Fruit fly (Drosophila melanogaster) whole organism, larva: Measurements from ENCODE around the gene SAK.
A peak's percentile ranks its signal among the peaks of the same experiment; 100 is the strongest.

Source experiments
- noc ChIP-seq: fragments of 200-800 bp; sonication (Bioruptor generic); optimal IDR thresholded peaks from 3 replicates; lab custom pipeline; 2019; ENCODE audit warnings: missing biosample characterization, mild to moderate bottlenecking, missing genetic modification characterization, moderate library complexity

The SAK gene

DNA sequence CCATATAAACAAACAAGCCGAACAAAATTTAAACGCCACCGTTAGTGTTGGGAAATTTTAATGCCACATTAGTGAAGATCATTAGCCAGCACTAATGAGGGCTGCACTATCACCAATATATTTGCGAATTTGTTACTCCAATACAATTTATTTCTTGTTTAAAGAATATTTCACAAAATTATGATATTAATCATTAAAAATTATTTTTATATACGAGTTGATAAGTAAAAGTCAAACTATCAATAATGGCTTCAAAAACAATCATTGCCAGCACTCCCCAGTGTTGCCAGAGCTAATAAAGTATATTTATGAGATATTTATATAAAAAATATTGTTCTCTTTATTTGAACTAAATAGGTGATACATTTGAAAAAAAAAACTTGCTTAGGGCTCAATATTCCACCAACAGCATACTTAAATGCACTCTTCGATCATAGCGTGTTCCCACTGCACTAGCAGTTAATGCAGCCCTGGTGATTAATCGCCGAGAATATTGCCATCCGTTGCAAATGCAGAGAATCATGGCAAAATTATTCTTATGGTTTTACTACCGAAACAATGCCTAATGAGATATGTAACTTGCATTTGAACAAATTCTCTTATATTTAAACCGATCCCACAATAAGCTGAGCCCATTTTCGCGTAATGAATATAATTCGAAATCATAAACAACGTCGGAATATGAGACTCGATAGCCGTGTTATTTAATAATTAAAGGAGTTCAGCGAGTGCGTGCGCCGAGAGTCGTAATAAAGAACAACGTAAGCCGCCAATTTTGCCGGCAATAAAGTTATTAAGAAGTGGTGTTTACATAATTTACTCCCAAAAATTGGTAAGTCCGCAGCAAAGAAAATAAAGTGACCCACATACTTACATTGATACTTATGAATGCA is at the start of gene SAK, which contains the start of gene Cdk12:
TSS of gene SAK (minus strand) at position 65 of the 893 bp plus-strand sequence.
TSS of gene Cdk12 (plus strand) at position 484 of the 893 bp plus-strand sequence.
- TF ChIP-seq noc (tag; lab: Kevin White, UChicago) = peak; percentile 86

DNA sequence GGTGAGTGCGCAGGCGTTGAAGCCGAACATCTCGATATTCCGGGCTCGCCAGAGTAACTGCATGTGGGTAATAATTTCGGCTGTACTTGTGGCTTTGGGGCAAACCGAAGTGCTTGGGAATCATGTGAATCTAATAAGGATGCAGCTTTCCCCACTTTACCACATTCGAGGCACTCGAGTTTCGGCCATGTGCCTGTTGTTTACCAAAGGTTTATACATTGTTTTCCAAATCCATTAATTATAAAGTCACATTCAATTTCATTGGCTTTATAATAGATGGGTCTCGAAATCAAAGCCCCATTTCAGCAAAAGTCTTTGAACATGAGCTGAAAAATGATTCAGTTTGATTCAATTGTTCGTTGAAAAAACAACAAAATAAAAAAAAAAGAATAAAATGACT is 49.4 kb upstream of the SAK start, which contains the start of gene CG7634:
TSS of gene CG7634 (plus strand) at position 301 of the 400 bp plus-strand sequence.
- no peak for TF ChIP-seq noc (tag; lab: Kevin White, UChicago)

DNA sequence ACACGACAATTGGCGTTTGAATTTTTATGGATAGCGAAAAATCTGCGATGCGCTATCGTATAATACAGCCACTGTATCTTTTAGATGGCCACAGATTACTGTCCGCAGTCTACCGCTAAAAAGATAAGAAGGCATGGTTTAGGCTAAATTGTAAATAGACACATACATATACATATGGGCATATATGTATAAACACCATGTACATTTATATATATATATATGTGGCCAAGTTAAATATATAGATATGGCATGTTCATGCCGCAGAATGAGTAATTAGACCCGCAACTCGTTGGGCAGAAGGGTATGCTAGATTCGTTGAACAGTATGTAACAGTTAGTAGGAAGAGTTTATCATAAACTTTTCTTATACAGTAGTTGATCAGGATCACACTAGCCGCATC is 46.4 kb upstream of the SAK start, which contains the start of gene CapaR:
TSS of gene CapaR (minus strand) at position 101 of the 400 bp plus-strand sequence.
- TF ChIP-seq noc (tag; lab: Kevin White, UChicago) = no peak

DNA sequence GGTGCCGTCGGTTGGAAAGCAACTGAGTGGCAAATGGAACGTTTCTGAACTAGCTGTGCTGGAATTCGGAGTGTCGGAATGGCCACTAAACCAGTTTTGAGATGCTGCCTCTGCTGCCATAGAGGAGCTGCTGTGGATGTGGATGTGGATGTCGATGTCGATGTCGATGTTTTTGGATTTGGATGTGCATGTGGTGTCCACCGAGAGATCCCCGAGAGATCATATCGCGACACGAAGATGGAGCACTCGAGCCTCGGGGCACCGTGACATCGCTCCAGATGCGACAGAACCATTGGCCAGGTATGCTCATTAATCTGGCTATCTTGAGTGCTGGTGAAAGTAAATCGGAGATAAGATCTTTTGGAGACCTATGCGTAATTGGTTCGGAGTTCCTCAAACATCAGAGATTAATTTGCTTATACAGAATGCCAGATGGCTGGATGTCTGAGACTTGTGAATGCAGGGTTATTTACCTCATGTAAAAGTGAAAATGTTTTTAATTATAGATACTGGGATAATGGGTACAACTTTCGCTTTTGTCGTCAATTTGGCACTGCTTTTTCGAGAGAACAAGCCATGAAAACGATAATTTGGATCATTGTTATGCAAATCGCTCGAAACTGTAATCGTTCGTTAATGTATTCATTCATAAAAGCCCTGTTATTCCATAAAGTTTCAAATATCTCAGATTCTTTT is 42.6 kb upstream of the SAK start, which contains the start of gene CG7173:
TSS of gene CG7173 (minus strand) at position 51 of the 696 bp plus-strand sequence.
- no peak for TF ChIP-seq noc (tag; lab: Kevin White, UChicago)

DNA sequence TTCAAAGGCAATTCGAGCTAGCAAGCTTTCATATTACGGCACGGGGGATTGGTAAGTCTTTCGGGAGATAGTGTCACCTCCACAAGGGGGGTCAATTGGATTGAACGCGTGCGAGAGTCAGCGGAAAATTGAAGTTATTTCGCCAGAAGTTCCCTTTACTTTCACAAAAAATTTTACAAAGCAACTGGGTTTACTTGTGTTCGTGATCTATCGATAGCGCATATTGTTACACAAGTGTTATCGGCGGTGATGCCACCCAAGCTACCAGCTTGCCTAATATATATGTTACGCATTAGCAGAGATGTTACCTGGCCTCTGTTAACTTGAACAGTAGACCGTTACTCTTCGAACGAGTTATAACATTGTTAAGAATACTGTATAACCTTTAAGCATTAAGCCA is 39.1 kb upstream of the SAK start, which contains the start of gene Wnk:
TSS of gene Wnk (minus strand) at position 177 of the 400 bp plus-strand sequence.
- no peak for TF ChIP-seq noc (tag; lab: Kevin White, UChicago)

DNA sequence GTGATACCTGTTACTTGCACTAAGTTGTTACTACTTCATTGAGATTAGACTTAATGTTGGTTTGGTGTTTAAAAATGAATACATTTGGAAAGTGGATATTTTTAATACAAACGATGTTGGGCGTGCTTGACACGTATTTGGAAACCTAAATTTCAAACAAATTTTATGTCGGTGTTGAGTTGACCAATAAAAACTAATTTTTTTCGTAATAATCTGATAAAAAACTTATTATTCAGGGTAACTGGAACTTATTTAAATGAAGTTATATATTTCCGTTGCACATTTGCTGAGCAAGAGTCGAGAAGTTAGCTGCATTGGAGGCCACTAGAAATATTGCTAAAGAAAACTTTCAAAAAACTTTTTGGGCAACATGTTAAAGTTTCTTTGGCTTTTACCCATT is 26.4 kb upstream of the SAK start, which contains the start of gene CG33290:
TSS of gene CG33290 (plus strand) at position 301 of the 400 bp plus-strand sequence.
- TF ChIP-seq noc (tag; lab: Kevin White, UChicago) = no peak

DNA sequence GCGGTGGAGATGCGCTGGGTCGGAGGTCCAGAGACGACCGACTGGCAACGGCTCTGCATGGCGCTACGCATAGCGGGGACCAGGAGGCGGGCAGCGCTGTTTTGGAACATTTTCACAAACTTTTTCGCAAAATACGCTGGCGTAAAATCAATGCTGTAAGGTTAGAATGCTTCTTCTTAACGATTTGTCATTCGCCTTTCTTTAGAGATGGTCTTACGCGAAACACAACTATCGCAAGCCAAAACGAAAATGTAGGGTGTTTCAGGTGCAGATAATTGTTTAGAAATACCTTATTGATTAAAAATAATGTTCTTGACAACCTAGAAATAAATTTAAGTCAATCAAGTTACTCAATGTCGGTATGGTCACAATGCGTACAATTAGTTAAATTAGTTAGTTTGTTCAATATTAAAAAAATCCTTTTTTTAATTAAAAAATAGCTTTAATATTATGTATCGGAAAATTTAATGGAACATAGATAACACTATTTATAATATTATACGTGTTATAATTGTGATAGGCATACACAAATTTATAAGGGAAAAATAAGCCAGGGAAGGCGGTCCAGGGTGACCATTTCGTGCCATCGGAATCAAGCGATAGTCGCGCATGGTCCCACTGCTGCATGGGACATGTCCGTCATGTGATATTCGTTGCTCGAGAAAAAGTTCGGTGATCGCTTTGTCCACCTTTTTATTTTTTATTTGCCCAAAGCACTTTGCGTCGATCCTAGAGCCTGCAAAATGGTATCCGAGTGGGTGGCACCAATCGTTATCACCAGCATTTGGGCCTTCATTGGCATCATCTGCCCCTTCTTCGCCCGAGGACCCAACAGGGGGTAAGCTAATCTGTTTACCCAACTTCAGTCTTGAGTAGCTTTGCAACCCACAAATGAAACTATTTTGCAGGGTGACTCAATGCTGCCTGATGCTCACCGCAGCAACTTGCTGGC is 23.8 kb upstream of the SAK start, which contains the start of the genes COX8 and VhaM9.7-b:
TSS of gene COX8 (minus strand) at position 203 of the 952 bp plus-strand sequence.
TSS of gene VhaM9.7-b (plus strand) at position 618 of the 952 bp plus-strand sequence.
- TF ChIP-seq noc (tag; lab: Kevin White, UChicago) = no peak

DNA sequence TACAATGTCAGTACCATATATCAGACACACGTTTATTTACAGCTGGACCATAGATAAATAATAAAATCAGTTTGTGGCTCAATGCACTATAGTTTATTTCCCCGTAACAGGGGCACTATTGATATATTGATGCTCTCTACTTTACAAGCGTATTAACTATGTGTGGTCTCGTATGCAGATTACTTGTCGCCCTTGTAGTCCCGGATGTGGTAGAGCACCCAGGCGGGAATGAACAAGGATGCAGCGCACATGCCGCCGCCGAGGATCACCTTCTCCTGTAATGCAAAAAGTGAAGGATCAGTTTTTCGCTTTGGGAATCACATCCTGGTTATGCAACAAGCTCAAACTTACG is 23.2 kb upstream of the SAK start:
- TF ChIP-seq noc (tag; lab: Kevin White, UChicago) = no peak

DNA sequence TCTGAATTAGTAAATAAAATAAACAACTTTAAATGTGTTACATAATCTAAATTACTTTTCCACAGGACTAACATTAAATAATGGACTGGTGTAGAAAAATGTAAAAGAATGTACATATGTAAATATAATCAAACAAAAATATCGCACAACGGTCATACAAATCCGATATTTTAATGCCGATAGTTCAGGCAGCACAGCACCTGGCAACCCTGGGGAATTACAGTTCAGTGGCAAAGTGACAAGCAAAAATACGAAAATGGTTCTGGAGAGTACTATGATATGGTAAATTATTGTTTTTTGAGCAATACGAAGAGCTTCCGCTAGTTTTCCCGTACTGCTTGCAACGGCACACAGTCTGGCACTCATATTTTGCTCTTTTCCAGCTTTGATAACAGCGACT is 21.2 kb upstream of the SAK start, which contains the start of gene Rpn10:
TSS of gene Rpn10 (plus strand) at position 144 of the 400 bp plus-strand sequence.
- TF ChIP-seq noc (tag; lab: Kevin White, UChicago) = no peak

DNA sequence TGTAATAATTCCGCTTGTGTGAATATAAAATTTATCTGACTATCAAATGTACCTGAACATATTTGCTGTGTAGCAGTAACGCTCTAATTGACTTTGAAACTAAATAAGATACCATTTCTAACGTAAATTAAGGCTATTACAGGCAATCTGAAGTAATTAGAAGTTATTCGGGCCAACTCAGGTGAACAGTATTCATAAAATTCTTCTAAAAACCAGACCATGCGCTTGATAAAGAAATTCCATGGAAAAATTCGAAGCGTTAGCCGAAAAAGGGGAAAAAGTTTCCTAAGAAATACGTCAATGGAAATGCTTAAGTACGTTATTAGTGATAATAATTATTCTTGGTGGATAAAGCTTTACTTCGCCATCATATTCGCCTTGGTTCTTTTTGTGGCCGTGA is 18.7 kb upstream of the SAK start, which contains the start of gene ppk5:
TSS of gene ppk5 (plus strand) at position 301 of the 400 bp plus-strand sequence.
- no peak for TF ChIP-seq noc (tag; lab: Kevin White, UChicago)

DNA sequence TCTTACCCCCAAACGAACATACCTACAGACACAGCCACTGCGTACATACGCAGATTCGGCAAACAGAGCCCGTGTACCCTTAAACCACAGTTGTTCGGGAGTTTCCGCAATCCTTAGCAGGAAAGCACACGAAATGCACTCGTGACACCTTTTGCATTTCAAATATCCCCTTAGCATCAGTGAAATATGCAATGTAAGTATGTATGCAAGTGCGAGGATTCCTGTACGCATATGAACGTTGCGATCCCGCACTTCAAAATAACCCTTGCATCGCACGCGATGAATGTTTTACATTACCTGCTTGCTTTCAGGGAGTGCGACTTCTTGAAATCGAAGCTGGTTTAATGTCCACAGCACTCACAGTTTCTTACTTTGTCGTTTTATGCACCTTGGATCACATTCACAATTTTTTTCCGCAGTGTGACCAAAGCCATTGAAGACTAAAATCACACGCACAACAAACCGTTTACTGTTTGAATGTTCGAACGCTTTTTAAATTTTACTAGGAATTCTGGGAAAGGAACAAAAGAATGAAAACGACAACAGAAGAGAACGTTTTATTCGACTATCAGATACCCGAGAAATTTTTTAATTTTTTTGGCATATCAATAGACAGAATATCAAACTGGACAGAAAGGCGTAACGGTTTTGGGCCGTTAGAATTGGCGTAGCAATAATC is 17.7 kb upstream of the SAK start, which contains the start of gene Mkrn1:
TSS of gene Mkrn1 (minus strand) at position 444 of the 679 bp plus-strand sequence.
- no peak for TF ChIP-seq noc (tag; lab: Kevin White, UChicago)

DNA sequence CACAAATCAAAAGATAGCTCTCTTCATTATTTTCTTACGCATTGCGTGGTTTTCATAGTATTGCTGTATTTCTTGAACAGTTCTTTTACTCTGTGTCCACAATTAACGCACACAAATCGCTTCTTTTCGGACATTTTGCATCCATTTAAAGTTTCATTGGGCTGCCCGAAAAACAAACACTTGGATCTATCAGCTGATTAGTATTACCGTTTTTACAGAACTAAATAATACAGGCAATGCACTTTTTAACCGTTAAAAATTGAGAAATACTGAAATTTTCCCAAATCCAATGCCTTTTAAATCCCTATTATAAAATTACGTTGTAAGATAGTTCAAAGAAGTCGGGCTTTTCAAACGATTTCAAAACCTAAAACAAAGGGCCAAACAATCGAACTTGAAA is 13.4 kb upstream of the SAK start, which contains the start of gene Arv1:
TSS of gene Arv1 (minus strand) at position 226 of the 400 bp plus-strand sequence.
- TF ChIP-seq noc (tag; lab: Kevin White, UChicago) = no peak

DNA sequence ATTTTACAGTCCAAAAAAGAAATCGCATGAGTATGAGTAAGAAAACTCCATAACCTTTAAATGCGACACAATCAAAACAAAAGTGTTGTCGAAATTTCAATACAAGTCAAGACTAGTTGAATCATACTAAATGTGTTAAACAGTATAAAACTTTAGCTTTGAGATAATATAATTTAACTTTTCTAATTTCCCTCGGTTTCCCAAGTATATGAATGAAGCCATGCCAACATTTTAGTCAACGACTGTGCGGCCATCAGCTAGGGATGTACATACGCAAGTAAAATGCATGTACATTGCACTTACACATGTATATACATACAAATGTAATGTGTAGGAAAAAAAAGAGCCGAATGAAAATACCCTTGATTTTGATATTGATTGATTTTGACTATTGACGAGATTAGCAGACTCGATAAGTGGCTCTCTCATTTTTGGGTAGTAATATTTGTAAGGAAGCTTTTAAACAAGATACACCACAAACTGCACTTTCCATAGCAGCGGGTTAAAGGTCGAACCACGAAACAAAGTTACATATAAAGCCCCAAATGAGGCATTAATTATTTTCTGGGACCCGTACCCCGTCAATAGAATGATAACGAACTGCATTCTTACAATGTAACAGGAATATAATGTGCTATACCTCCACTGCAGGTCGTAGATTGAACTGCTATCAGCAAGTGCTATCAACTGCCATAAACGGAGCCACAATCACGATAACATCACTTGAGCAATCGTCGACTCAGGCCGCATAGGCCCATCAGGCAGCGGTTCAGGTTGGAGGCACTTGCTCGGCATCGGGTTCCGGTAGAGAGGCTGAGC is 8.6 kb upstream of the SAK start:
- TF ChIP-seq noc (tag; lab: Kevin White, UChicago) = no peak
